Fruit fly (Drosophila melanogaster) whole organism, pupa: ENCODE results near the gene sws.
A peak's percentile ranks its signal among the peaks of the same experiment; 100 is the strongest.

Experiments used
- CG12605 ChIP-seq: fragments of 200-800 bp; sonication (Bioruptor generic); IDR thresholded peaks from 2 replicates; pipeline ENCODE4 v1.3.6; 2022; ENCODE audit warnings: missing biosample characterization, missing genetic modification characterization
- CG14655 ChIP-seq: fragments of 200-800 bp; sonication (Bioruptor generic); optimal IDR thresholded peaks from 3 replicates; lab custom pipeline; 2017; ENCODE audit warnings: mild to moderate bottlenecking, missing biosample characterization, missing genetic modification reagents, missing genetic modification characterization
- CG17806 ChIP-seq: fragments of 200-800 bp; sonication (Bioruptor generic); optimal IDR thresholded peaks from 2 replicates; lab custom pipeline; 2018; ENCODE audit warnings: missing biosample characterization, mild to moderate bottlenecking, missing genetic modification characterization, moderate library complexity
- CG32121 ChIP-seq: fragments of 200-800 bp; sonication (Bioruptor generic); IDR thresholded peaks from 2 replicates; pipeline ENCODE4 v1.3.6; 2022; ENCODE audit warnings: missing biosample characterization, missing genetic modification characterization
- CG4496 ChIP-seq: fragments of 200-800 bp; sonication (Bioruptor generic); IDR thresholded peaks from 3 replicates; pipeline ENCODE4 v1.3.6; 2022; ENCODE audit warnings: missing biosample characterization, missing genetic modification characterization
- CG8159 ChIP-seq: fragments of 200-800 bp; sonication (Bioruptor generic); optimal IDR thresholded peaks from 3 replicates; lab custom pipeline; 2018; ENCODE audit warnings: missing biosample characterization, mild to moderate bottlenecking, missing genetic modification characterization, moderate library complexity
- D1 ChIP-seq: fragments of 200-800 bp; sonication (Bioruptor generic); optimal IDR thresholded peaks from 2 replicates; lab custom pipeline; 2018; ENCODE audit warnings: missing biosample characterization, mild to moderate bottlenecking, missing genetic modification characterization, moderate library complexity
- EcR ChIP-seq: fragments of 200-800 bp; sonication (Bioruptor generic); optimal IDR thresholded peaks from 3 replicates; lab custom pipeline; 2019; ENCODE audit warnings: missing biosample characterization, missing genetic modification characterization, mild to moderate bottlenecking, moderate library complexity, missing genetic modification reagents
- rn ChIP-seq: fragments of 200-800 bp; sonication (Bioruptor generic); IDR thresholded peaks from 2 replicates; pipeline ENCODE4 v1.3.6; 2022; ENCODE audit warnings: missing biosample characterization, missing genetic modification characterization

- TF ChIP-seq EcR (GFP tag; lab: Kevin White, UChicago): peak; percentile 46
- TF ChIP-seq CG4496 (GFP tag; lab: Robert Waterston, UW): peak; percentile 76
- TF ChIP-seq CG14655: peak; percentile 72
- no peak for TF ChIP-seq rn (GFP tag; lab: Robert Waterston, UW)
- TF ChIP-seq D1 (tag; lab: Kevin White, UChicago): no peak
- TF ChIP-seq CG32121 (GFP tag; lab: Robert Waterston, UW): peak; percentile 30; the same call in 1 of the 2 replicates
- peak; percentile 55 for TF ChIP-seq CG8159 (tag; lab: Kevin White, UChicago)
- no peak; the same call in none of the 2 replicates for TF ChIP-seq CG12605 (GFP tag; lab: Robert Waterston, UW)
- TF ChIP-seq CG17806 (tag; lab: Kevin White, UChicago): peak; percentile 38
Measured at dm6 chrX:7944772-7945722, 23.0 kb downstream of the sws start.
